Worm (Caenorhabditis elegans) whole organism, mixed stage, embryonic: Measurements from ENCODE around the gene coq-5.

Experiments
- M03D4.4 ChIP-seq: sonication (generic microtip); optimal IDR thresholded peaks from 2 replicates; lab custom pipeline; 2017; ENCODE audit warnings: mild to moderate bottlenecking, missing genetic modification characterization, missing compliant biosample characterization
- blmp-1 ChIP-seq: fragments of 150-350 bp; optimal IDR thresholded peaks from 2 replicates; lab custom pipeline; 2014; ENCODE audit warnings: missing biosample characterization, missing genetic modification characterization
- ceh-39 ChIP-seq: fragments of 150-350 bp; optimal IDR thresholded peaks from 2 replicates; lab custom pipeline; 2014; ENCODE audit warnings: missing biosample characterization, missing genetic modification characterization
- ceh-43 ChIP-seq: fragments of 200-800 bp; sonication (Bioruptor generic); optimal IDR thresholded peaks from 2 replicates; lab custom pipeline; 2018; ENCODE audit warnings: mild to moderate bottlenecking, missing genetic modification characterization, moderate library complexity, missing compliant biosample characterization
- cnd-1 ChIP-seq: fragments of 200-800 bp; sonication (Bioruptor generic); optimal IDR thresholded peaks from 2 replicates; lab custom pipeline; 2018; ENCODE audit warnings: mild to moderate bottlenecking, missing genetic modification characterization, missing compliant biosample characterization
- drap-1 ChIP-seq: fragments of 200-800 bp; sonication (Bioruptor generic); optimal IDR thresholded peaks from 3 replicates; lab custom pipeline; 2018; ENCODE audit warnings: mild to moderate bottlenecking, missing genetic modification characterization, missing compliant biosample characterization
- elt-1 ChIP-seq: sonication (generic microtip); optimal IDR thresholded peaks from 2 replicates; lab custom pipeline; 2017; ENCODE audit warnings: missing genetic modification characterization, mild to moderate bottlenecking, missing compliant biosample characterization, antibody characterized with exemption, moderate library complexity, borderline replicate concordance; ENCODE audit not compliant: insufficient read depth
- ham-2 ChIP-seq: fragments of 200-800 bp; sonication (Bioruptor generic); optimal IDR thresholded peaks from 2 replicates; lab custom pipeline; 2018; ENCODE audit warnings: mild to moderate bottlenecking, missing genetic modification characterization, missing compliant biosample characterization
- lin-13 ChIP-seq: fragments of 150-350 bp; optimal IDR thresholded peaks from 2 replicates; lab custom pipeline; 2014; ENCODE audit warnings: missing biosample characterization, missing genetic modification characterization
- lin-32 ChIP-seq: fragments of 200-800 bp; sonication (Bioruptor generic); optimal IDR thresholded peaks from 2 replicates; lab custom pipeline; 2018; ENCODE audit warnings: mild to moderate bottlenecking, missing genetic modification characterization, missing compliant biosample characterization
- lsy-2 ChIP-seq: fragments of 150-350 bp; optimal IDR thresholded peaks from 2 replicates; lab custom pipeline; 2014; ENCODE audit warnings: missing biosample characterization, missing genetic modification characterization
- mab-5 ChIP-seq: fragments of 150-350 bp; optimal IDR thresholded peaks from 2 replicates; lab custom pipeline; 2014; ENCODE audit warnings: missing biosample characterization, missing genetic modification characterization
- mls-2 ChIP-seq: sonication (generic microtip); optimal IDR thresholded peaks from 2 replicates; lab custom pipeline; 2016; ENCODE audit warnings: mild to moderate bottlenecking, missing genetic modification characterization, moderate library complexity, missing compliant biosample characterization
- nhr-12 ChIP-seq: fragments of 150-350 bp; optimal IDR thresholded peaks from 2 replicates; lab custom pipeline; 2014; ENCODE audit warnings: missing biosample characterization, missing genetic modification characterization
- nhr-2 ChIP-seq: fragments of 150-350 bp; optimal IDR thresholded peaks from 2 replicates; lab custom pipeline; 2014; ENCODE audit warnings: missing biosample characterization, missing genetic modification characterization
- nhr-28 ChIP-seq: fragments of 150-350 bp; optimal IDR thresholded peaks from 2 replicates; lab custom pipeline; 2014; ENCODE audit warnings: missing biosample characterization, missing genetic modification characterization
- nhr-76 ChIP-seq: sonication (generic microtip); optimal IDR thresholded peaks from 2 replicates; lab custom pipeline; 2017; ENCODE audit warnings: missing biosample characterization, missing genetic modification characterization
- pha-4 ChIP-seq: fragments of 150-350 bp; optimal IDR thresholded peaks from 2 replicates; lab custom pipeline; 2018; ENCODE audit warnings: missing biosample characterization, missing genetic modification reagents, missing genetic modification characterization
- sptf-1 ChIP-seq: sonication (generic microtip); optimal IDR thresholded peaks from 2 replicates; lab custom pipeline; 2017; ENCODE audit warnings: mild to moderate bottlenecking, missing genetic modification characterization, moderate library complexity, missing compliant biosample characterization
- tbx-8 ChIP-seq: fragments of 200-800 bp; sonication (Bioruptor generic); optimal IDR thresholded peaks from 2 replicates; lab custom pipeline; 2018; ENCODE audit warnings: mild to moderate bottlenecking, missing genetic modification characterization, moderate library complexity, missing compliant biosample characterization
- unc-120 ChIP-seq: sonication (generic microtip); optimal IDR thresholded peaks from 2 replicates; lab custom pipeline; 2017; ENCODE audit warnings: missing genetic modification characterization, missing compliant biosample characterization; ENCODE audit not compliant: poor library complexity, severe bottlenecking
- unc-39 ChIP-seq: fragments of 150-350 bp; optimal IDR thresholded peaks from 2 replicates; lab custom pipeline; 2014; ENCODE audit warnings: missing biosample characterization, missing genetic modification characterization
- unc-62 ChIP-seq: fragments of 150-350 bp; optimal IDR thresholded peaks from 2 replicates; lab custom pipeline; 2014; ENCODE audit warnings: missing biosample characterization, missing genetic modification reagents, missing genetic modification characterization
- zip-8 ChIP-seq: fragments of 150-350 bp; optimal IDR thresholded peaks from 2 replicates; lab custom pipeline; 2014; ENCODE audit warnings: missing biosample characterization, missing genetic modification characterization
- ztf-11 ChIP-seq: fragments of 150-350 bp; optimal IDR thresholded peaks from 2 replicates; lab custom pipeline; 2014; ENCODE audit warnings: missing biosample characterization, missing genetic modification characterization

Gene coq-5

ce11 chrIII:7824041-7824440 lies 34.2 kb downstream of the coq-5 start:
- no peak for TF ChIP-seq ceh-43 (GFP tag; lab: Kevin White, UChicago)
- peak; percentile 26 for TF ChIP-seq cnd-1

- TF ChIP-seq lin-13 (tag; lab: Kevin White, UChicago) (no peak), M03D4.4 (no peak), elt-1 (tag; lab: Kevin White, UChicago) (no peak), ztf-11 (tag; lab: Kevin White, UChicago) (no peak), drap-1 (GFP tag; lab: Kevin White, UChicago) (no peak), nhr-76 (no peak), sptf-1 (tag; lab: Kevin White, UChicago) (no peak), ceh-43 (GFP tag; lab: Kevin White, UChicago) (no peak)
These were observed 35.0 kb downstream of the coq-5 start for ce11 chrIII:7823285-7823684.

ce11 chrIII:7819866-7820265 lies 38.4 kb downstream of the coq-5 start:
- TF ChIP-seq lin-13 (tag; lab: Kevin White, UChicago) (no peak), lsy-2 (tag; lab: Kevin White, UChicago) (peak; percentile 3)
- TF ChIP-seq, all 35 proteins: peak for 1

- no peak for TF ChIP-seq mls-2 (tag; lab: Kevin White, UChicago)
- TF ChIP-seq ham-2, result no peak
- no peak for TF ChIP-seq blmp-1 (tag; lab: Kevin White, UChicago)
- no peak for TF ChIP-seq ztf-11 (tag; lab: Kevin White, UChicago)
- no peak for TF ChIP-seq nhr-12 (tag; lab: Kevin White, UChicago)
- TF ChIP-seq mab-5 (tag; lab: Kevin White, UChicago), result no peak
- TF ChIP-seq unc-62, result no peak
- TF ChIP-seq nhr-2 (tag; lab: Kevin White, UChicago), result no peak
- no peak for TF ChIP-seq cnd-1
- TF ChIP-seq ceh-39 (tag; lab: Kevin White, UChicago), result no peak
- no peak for TF ChIP-seq zip-8 (tag; lab: Kevin White, UChicago)
- no peak for TF ChIP-seq lin-32
- TF ChIP-seq tbx-8, result no peak
- no peak for TF ChIP-seq unc-39
These were observed 39.3 kb downstream of the coq-5 start for ce11 chrIII:7818965-7819364.

- no peak for TF ChIP-seq nhr-76
- TF ChIP-seq lin-32, result no peak
- TF ChIP-seq elt-1 (tag; lab: Kevin White, UChicago), result no peak
- TF ChIP-seq zip-8 (tag; lab: Kevin White, UChicago), result peak; percentile 100
- no peak for TF ChIP-seq lsy-2 (tag; lab: Kevin White, UChicago)
- peak; percentile 99 for TF ChIP-seq mab-5 (tag; lab: Kevin White, UChicago)
- no peak for TF ChIP-seq nhr-12 (tag; lab: Kevin White, UChicago)
- no peak for TF ChIP-seq pha-4 (tag; lab: Kevin White, UChicago)
- no peak for TF ChIP-seq M03D4.4
- no peak for TF ChIP-seq lin-13 (tag; lab: Kevin White, UChicago)
These were observed 41.8 kb downstream of the coq-5 start for ce11 chrIII:7816463-7816862.

- TF ChIP-seq nhr-28 (tag; lab: Kevin White, UChicago) (no peak), mab-5 (tag; lab: Kevin White, UChicago) (peak; percentile 91), zip-8 (tag; lab: Kevin White, UChicago) (peak; percentile 100)
These were observed 42.5 kb downstream of the coq-5 start for ce11 chrIII:7815571-7816348.

ce11 chrIII:7815056-7815366 lies 43.2 kb downstream of the coq-5 start:
- peak; percentile 96 for TF ChIP-seq mab-5 (tag; lab: Kevin White, UChicago)
- TF ChIP-seq mls-2 (tag; lab: Kevin White, UChicago), result no peak
- no peak for TF ChIP-seq sptf-1 (tag; lab: Kevin White, UChicago)
- no peak for TF ChIP-seq unc-120 (tag; lab: Kevin White, UChicago)
